Worm (Caenorhabditis elegans): ENCODE measurements around the gene Y66D12A.3.

DNA sequence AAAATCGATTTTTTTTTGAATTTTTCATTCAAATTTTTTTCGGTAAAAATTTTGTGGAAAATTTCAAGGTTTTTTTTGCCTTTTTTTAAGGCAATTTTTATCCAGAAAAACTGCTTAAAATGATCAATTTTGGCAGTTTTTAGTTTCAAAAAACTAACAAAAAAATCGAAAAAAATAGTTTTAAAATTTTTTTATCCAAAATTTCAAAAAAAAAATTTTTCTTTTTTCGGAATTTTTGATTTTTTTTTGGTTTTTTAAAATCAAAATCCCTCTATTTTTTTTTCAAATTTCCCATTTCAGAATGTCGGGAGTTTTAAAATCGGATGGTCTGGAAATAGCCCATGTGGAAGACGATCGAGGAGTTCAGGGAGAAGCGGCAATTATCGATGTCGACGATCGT is 15.1 kb upstream of the Y66D12A.3 start, which contains the start of gene Y66D12A.8:
- no peak for TF ChIP-seq him-1 (tag; optimal IDR thresholded peaks at IDR 0.05)
- no peak for TF ChIP-seq W03F9.2 (tag; optimal IDR thresholded peaks at IDR 0.05)

All from whole organism, L4/young adult.